Fruit fly (Drosophila melanogaster) whole organism, embryonic: ENCODE measurements around the gene Cp18.

Source experiments
- CG10979 ChIP-seq: fragments of 200-800 bp; sonication (Bioruptor generic); optimal IDR thresholded peaks from 2 replicates; lab custom pipeline; 2018; ENCODE audit warnings: missing biosample characterization, mild to moderate bottlenecking, missing genetic modification characterization, moderate library complexity
- CG11456 ChIP-seq: fragments of 200-800 bp; sonication (Bioruptor generic); IDR thresholded peaks from 3 replicates; pipeline ENCODE4 v1.3.6; 2022; ENCODE audit warnings: missing biosample characterization, missing genetic modification characterization
- CG11696 ChIP-seq: fragments of 200-800 bp; sonication (Bioruptor generic); IDR thresholded peaks from 2 replicates; pipeline ENCODE4 v1.3.6; 2022; ENCODE audit warnings: missing biosample characterization, missing genetic modification characterization
- CG12104 ChIP-seq: fragments of 200-800 bp; sonication (Bioruptor generic); optimal IDR thresholded peaks from 3 replicates; lab custom pipeline; 2016; ENCODE audit warnings: missing biosample characterization, missing genetic modification characterization
- CG12942 ChIP-seq: fragments of 200-800 bp; sonication (Bioruptor generic); optimal IDR thresholded peaks from 3 replicates; lab custom pipeline; 2016; ENCODE audit warnings: missing biosample characterization, missing genetic modification characterization
- CG13624 ChIP-seq: fragments of 200-800 bp; sonication (Bioruptor generic); optimal IDR thresholded peaks from 2 replicates; lab custom pipeline; 2016; ENCODE audit warnings: missing biosample characterization, missing genetic modification characterization
- CG1529 ChIP-seq: fragments of 200-800 bp; sonication (Bioruptor generic); optimal IDR thresholded peaks from 3 replicates; lab custom pipeline; 2018; ENCODE audit warnings: missing biosample characterization, missing genetic modification characterization
- CG16813 ChIP-seq: fragments of 200-800 bp; sonication (Bioruptor generic); IDR thresholded peaks from 3 replicates; pipeline ENCODE4 v1.3.6; 2022; ENCODE audit warnings: missing biosample characterization, missing genetic modification characterization; ENCODE audit not compliant: partially characterized antibody
- CG2875 ChIP-seq: fragments of 200-800 bp; sonication (Bioruptor generic); optimal IDR thresholded peaks from 2 replicates; lab custom pipeline; 2017; ENCODE audit warnings: missing biosample characterization, mild to moderate bottlenecking, missing genetic modification characterization, missing genetic modification reagents
- CG3163 ChIP-seq: fragments of 200-800 bp; sonication (Bioruptor generic); optimal IDR thresholded peaks from 3 replicates; lab custom pipeline; 2016; ENCODE audit warnings: missing biosample characterization, missing genetic modification characterization
- CG32532 ChIP-seq: fragments of 200-800 bp; sonication (Bioruptor generic); IDR thresholded peaks from 2 replicates; pipeline ENCODE4 v1.3.6; 2022; ENCODE audit warnings: missing biosample characterization, missing genetic modification characterization
- CG3995 ChIP-seq: fragments of 200-800 bp; sonication (Bioruptor generic); optimal IDR thresholded peaks from 3 replicates; lab custom pipeline; 2016; ENCODE audit warnings: missing biosample characterization, missing genetic modification characterization
- CG42726 ChIP-seq: fragments of 200-800 bp; sonication (Bioruptor generic); IDR thresholded peaks from 2 replicates; pipeline ENCODE4 v1.3.6; 2022; ENCODE audit warnings: missing biosample characterization, missing genetic modification characterization; ENCODE audit not compliant: partially characterized antibody
- CG4820 ChIP-seq: fragments of 200-800 bp; sonication (Bioruptor generic); optimal IDR thresholded peaks from 3 replicates; lab custom pipeline; 2016; ENCODE audit warnings: missing biosample characterization, missing genetic modification characterization
- CG6654 ChIP-seq: fragments of 200-800 bp; sonication (Bioruptor generic); optimal IDR thresholded peaks from 2 replicates; lab custom pipeline; 2017; ENCODE audit warnings: missing biosample characterization, mild to moderate bottlenecking, missing genetic modification characterization
- CG7556 ChIP-seq: fragments of 200-800 bp; sonication (Bioruptor generic); optimal IDR thresholded peaks from 2 replicates; lab custom pipeline; 2017; ENCODE audit warnings: missing biosample characterization, mild to moderate bottlenecking, missing genetic modification characterization
- CG8281 ChIP-seq: fragments of 200-800 bp; sonication (Bioruptor generic); optimal IDR thresholded peaks from 2 replicates; lab custom pipeline; 2018; ENCODE audit warnings: missing biosample characterization, mild to moderate bottlenecking, missing genetic modification characterization, moderate library complexity
- CG8388 ChIP-seq: fragments of 200-800 bp; sonication (Bioruptor generic); optimal IDR thresholded peaks from 2 replicates; lab custom pipeline; 2019; ENCODE audit warnings: missing biosample characterization, mild to moderate bottlenecking, missing genetic modification characterization, moderate library complexity
- Camta ChIP-seq: fragments of 200-800 bp; sonication (Bioruptor generic); optimal IDR thresholded peaks from 2 replicates; lab custom pipeline; 2016; ENCODE audit warnings: missing biosample characterization, missing genetic modification characterization
- Dad ChIP-seq: fragments of 200-800 bp; sonication (Bioruptor generic); optimal IDR thresholded peaks from 3 replicates; lab custom pipeline; 2016; ENCODE audit warnings: missing biosample characterization, missing genetic modification characterization
- Dbx ChIP-seq: fragments of 200-800 bp; sonication (Bioruptor generic); IDR thresholded peaks from 3 replicates; pipeline ENCODE4 v1.3.6; 2022; ENCODE audit warnings: missing biosample characterization, missing genetic modification characterization
- ERR ChIP-seq: fragments of 200-800 bp; sonication (Bioruptor generic); optimal IDR thresholded peaks from 2 replicates; lab custom pipeline; 2016; ENCODE audit warnings: missing biosample characterization, missing genetic modification characterization
- HLH4C ChIP-seq: fragments of 200-800 bp; sonication (Bioruptor generic); IDR thresholded peaks from 3 replicates; pipeline ENCODE4 v1.3.6; 2022; ENCODE audit warnings: missing biosample characterization, missing genetic modification characterization; ENCODE audit not compliant: partially characterized antibody
- Ptx1 ChIP-seq: fragments of 200-800 bp; sonication (Bioruptor generic); IDR thresholded peaks from 2 replicates; pipeline ENCODE4 v1.3.6; 2022; ENCODE audit warnings: missing biosample characterization, missing genetic modification characterization
- Trl ChIP-seq, 3 experiments: fragments of >200 bp in 2 of 3; fragments of 200-800 bp in 1 of 3; sonication (Bioruptor generic) in 1 of 3; optimal IDR thresholded peaks; 2 replicates in 1 of 3; 3 replicates in 2 of 3; lab custom pipeline; 2016 to 2017; ENCODE audit warnings: missing biosample characterization in 1 of 3, missing genetic modification characterization in 1 of 3
- ab ChIP-seq: fragments of 200-800 bp; sonication (Bioruptor generic); optimal IDR thresholded peaks from 2 replicates; lab custom pipeline; 2016; ENCODE audit warnings: missing biosample characterization, missing genetic modification characterization
- amos ChIP-seq: fragments of 200-800 bp; sonication (Bioruptor generic); IDR thresholded peaks from 2 replicates; pipeline ENCODE4 v1.3.6; 2022; ENCODE audit warnings: missing biosample characterization, missing genetic modification characterization; ENCODE audit not compliant: partially characterized antibody
- corto ChIP-seq: fragments of 200-800 bp; sonication (Bioruptor generic); optimal IDR thresholded peaks from 2 replicates; lab custom pipeline; 2016; ENCODE audit warnings: missing biosample characterization, mild to moderate bottlenecking, missing genetic modification characterization, moderate library complexity
- dan ChIP-seq: fragments of 200-800 bp; sonication (Bioruptor generic); IDR thresholded peaks from 2 replicates; pipeline ENCODE4 v1.3.6; 2022; ENCODE audit warnings: missing biosample characterization, missing genetic modification characterization
- dati ChIP-seq: fragments of 200-800 bp; sonication (Bioruptor generic); IDR thresholded peaks from 2 replicates; pipeline ENCODE4 v1.3.6; 2022; ENCODE audit warnings: missing biosample characterization, missing genetic modification characterization
- dm ChIP-seq: fragments of 200-800 bp; sonication (Bioruptor generic); optimal IDR thresholded peaks from 3 replicates; lab custom pipeline; 2016; ENCODE audit warnings: missing biosample characterization, missing genetic modification characterization
- gcm2 ChIP-seq: fragments of 200-800 bp; sonication (Bioruptor generic); optimal IDR thresholded peaks from 2 replicates; lab custom pipeline; 2016; ENCODE audit warnings: missing biosample characterization, missing genetic modification characterization
- gfzf ChIP-seq: fragments of 200-800 bp; sonication (Bioruptor generic); optimal IDR thresholded peaks from 2 replicates; lab custom pipeline; 2016; ENCODE audit warnings: missing biosample characterization, mild to moderate bottlenecking, missing genetic modification characterization, moderate library complexity
- gro ChIP-seq: fragments of 200-800 bp; sonication (Bioruptor generic); optimal IDR thresholded peaks from 2 replicates; lab custom pipeline; 2016; ENCODE audit warnings: missing biosample characterization, missing genetic modification characterization
- hkb ChIP-seq, 2 experiments: fragments of 200-800 bp in 1 of 2; fragments of >200 bp in 1 of 2; sonication (Bioruptor generic) in 1 of 2; IDR thresholded peaks in 1 of 2; optimal IDR thresholded peaks in 1 of 2; 2 replicates each; pipeline versions ENCODE4 v1.3.6 to Lab custom; 2017 to 2022; ENCODE audit warnings: missing biosample characterization in 1 of 2, missing genetic modification characterization in 1 of 2
- ind ChIP-seq: fragments of 200-800 bp; sonication (Bioruptor generic); optimal IDR thresholded peaks from 3 replicates; lab custom pipeline; 2016; ENCODE audit warnings: missing biosample characterization, missing genetic modification characterization
- ken ChIP-seq: fragments of 200-800 bp; sonication (Bioruptor generic); IDR thresholded peaks from 3 replicates; pipeline ENCODE4 v1.3.6; 2022; ENCODE audit warnings: missing biosample characterization, missing genetic modification characterization
- kni ChIP-seq: fragments of 200-800 bp; sonication (Bioruptor generic); optimal IDR thresholded peaks from 3 replicates; lab custom pipeline; 2017; ENCODE audit warnings: mild to moderate bottlenecking, missing biosample characterization, missing genetic modification reagents, missing genetic modification characterization
- lilli ChIP-seq: fragments of 200-800 bp; sonication (Bioruptor generic); optimal IDR thresholded peaks from 3 replicates; lab custom pipeline; 2016; ENCODE audit warnings: missing biosample characterization, missing genetic modification characterization
- mirr ChIP-seq: fragments of 200-800 bp; sonication (Bioruptor generic); optimal IDR thresholded peaks from 3 replicates; lab custom pipeline; 2018; ENCODE audit warnings: missing biosample characterization, mild to moderate bottlenecking, missing genetic modification characterization
- odd ChIP-seq: fragments of 200-800 bp; sonication (Bioruptor generic); optimal IDR thresholded peaks from 2 replicates; lab custom pipeline; 2017; ENCODE audit warnings: missing biosample characterization, mild to moderate bottlenecking, missing genetic modification characterization
- sens-2 ChIP-seq: fragments of 200-800 bp; sonication (Bioruptor generic); IDR thresholded peaks from 2 replicates; pipeline ENCODE4 v1.3.6; 2022; ENCODE audit warnings: missing biosample characterization, missing genetic modification characterization
- sima ChIP-seq: fragments of 200-800 bp; sonication (Bioruptor generic); optimal IDR thresholded peaks from 2 replicates; lab custom pipeline; 2016; ENCODE audit warnings: missing biosample characterization, missing genetic modification characterization
- so ChIP-seq: fragments of 200-800 bp; sonication (Bioruptor generic); IDR thresholded peaks from 3 replicates; pipeline ENCODE4 v1.3.6; 2022; ENCODE audit warnings: missing biosample characterization, missing genetic modification characterization
- tll ChIP-seq, 2 experiments: fragments of 200-800 bp in 1 of 2; fragments of >200 bp in 1 of 2; sonication (Bioruptor generic) in 1 of 2; optimal IDR thresholded peaks; 2 replicates each; lab custom pipeline; 2017 to 2019; ENCODE audit warnings: missing biosample characterization in 2 of 2, missing genetic modification characterization in 2 of 2, mild to moderate bottlenecking in 1 of 2, moderate library complexity in 1 of 2
- tx ChIP-seq: fragments of 200-800 bp; sonication (Bioruptor generic); optimal IDR thresholded peaks from 2 replicates; lab custom pipeline; 2016; ENCODE audit warnings: missing biosample characterization, missing genetic modification characterization
- unc-4 ChIP-seq: fragments of 200-800 bp; sonication (Bioruptor generic); IDR thresholded peaks from 2 replicates; pipeline ENCODE4 v1.3.6; 2022; ENCODE audit warnings: missing biosample characterization, missing genetic modification characterization; ENCODE audit not compliant: partially characterized antibody
- zen ChIP-seq: fragments of 200-800 bp; sonication (Bioruptor generic); optimal IDR thresholded peaks from 3 replicates; lab custom pipeline; 2018; ENCODE audit warnings: missing biosample characterization, mild to moderate bottlenecking, missing genetic modification characterization, moderate library complexity

Cp18 gene

DNA sequence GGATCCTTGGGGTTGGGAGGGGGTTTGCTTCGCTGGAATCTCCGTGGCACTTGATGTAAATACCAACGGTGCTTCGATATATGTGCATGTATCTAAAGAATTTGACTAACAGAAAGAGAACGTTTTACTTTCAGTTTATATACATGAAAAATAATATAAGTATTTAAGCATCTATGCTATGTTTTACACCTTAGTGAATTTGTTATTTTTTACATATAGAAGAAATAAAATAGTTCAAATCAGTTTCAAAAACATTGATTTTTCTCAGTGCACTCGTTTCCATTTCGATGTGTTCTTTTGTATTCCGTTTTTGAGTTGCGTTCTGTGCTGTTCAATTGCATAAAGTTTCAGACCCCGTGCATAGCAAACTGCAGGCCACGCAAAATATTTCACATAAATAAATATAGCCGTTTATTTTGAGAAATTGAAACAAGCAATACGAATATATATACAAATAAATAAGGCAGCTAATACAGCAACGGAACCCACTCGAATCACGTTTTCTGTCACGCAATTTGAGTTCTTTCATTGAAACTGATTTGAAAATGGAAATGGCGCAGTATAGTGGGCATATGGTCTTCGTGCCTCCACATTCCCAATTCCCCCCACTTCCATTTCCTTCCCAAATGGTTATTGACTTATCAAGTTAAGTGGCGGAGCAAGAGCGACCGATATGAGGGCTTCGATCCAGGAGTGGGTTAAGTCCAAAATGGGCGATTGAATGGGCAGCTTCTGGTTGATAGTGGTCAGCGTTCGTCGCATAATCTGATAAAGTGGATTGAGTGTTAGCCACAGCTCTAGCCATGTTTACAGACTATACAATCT lies 43.8 kb upstream of the Cp18 start (continued):
- TF ChIP-seq Dbx (no peak), dm (GFP tag; lab: Kevin White, UChicago) (no peak), odd (GFP tag; lab: Kevin White, UChicago) (no peak), ab (no peak), CG12104 (GFP tag; lab: Kevin White, UChicago) (no peak), ken (GFP tag; lab: Robert Waterston, UW) (no peak), kni (GFP tag; lab: Kevin White, UChicago) (no peak), Trl (optimal IDR thresholded peaks at IDR 0.05; lab: Kevin White, UChicago) (no peak), Trl (GFP tag; optimal IDR thresholded peaks at IDR 0.05; lab: Kevin White, UChicago) (no peak), CG2875 (GFP tag; lab: Kevin White, UChicago) (no peak), CG1529 (no peak), hkb (optimal IDR thresholded peaks at IDR 0.05; lab: Kevin White, UChicago) (no peak), hkb (GFP tag; IDR thresholded peaks at IDR 0.05; lab: Robert Waterston, UW) (no peak), gcm2 (GFP tag; lab: Kevin White, UChicago) (no peak), gfzf (GFP tag; lab: Kevin White, UChicago) (no peak), CG8388 (no peak), CG32532 (GFP tag; lab: Robert Waterston, UW) (peak; percentile 18; the same call in 1 of the 2 replicates), CG11696 (GFP tag; lab: Robert Waterston, UW) (peak; percentile 42; the same call in 1 of the 2 replicates), CG7556 (GFP tag; lab: Kevin White, UChicago) (no peak), CG11456 (GFP tag; lab: Robert Waterston, UW) (no peak), Dad (no peak), tx (GFP tag; lab: Kevin White, UChicago) (no peak), amos (GFP tag; lab: Robert Waterston, UW) (no peak), sima (GFP tag; lab: Kevin White, UChicago) (no peak), ind (no peak), CG3995 (GFP tag; lab: Kevin White, UChicago) (peak; percentile 40), mirr (GFP tag; lab: Kevin White, UChicago) (peak; percentile 17), gro (GFP tag; lab: Kevin White, UChicago) (peak; percentile 39), HLH4C (GFP tag; lab: Robert Waterston, UW) (no peak), CG4820 (GFP tag; lab: Kevin White, UChicago) (no peak), dan (GFP tag; lab: Robert Waterston, UW) (no peak), lilli (no peak), unc-4 (GFP tag; lab: Robert Waterston, UW) (no peak), Camta (GFP tag; lab: Kevin White, UChicago) (no peak), CG3163 (GFP tag; lab: Kevin White, UChicago) (no peak), CG6654 (GFP tag; lab: Kevin White, UChicago) (no peak), dati (GFP tag; lab: Robert Waterston, UW) (no peak), ERR (GFP tag; lab: Kevin White, UChicago) (no peak), so (no peak), CG10979 (tag; lab: Kevin White, UChicago) (peak; percentile 22), zen (tag; lab: Kevin White, UChicago) (no peak), CG12942 (GFP tag; lab: Kevin White, UChicago) (no peak), CG42726 (GFP tag; lab: Robert Waterston, UW) (no peak), Ptx1 (no peak), sens-2 (GFP tag; lab: Robert Waterston, UW) (0 out of 2 replicates have a peak, but pooled peaks have one; percentile 42), CG13624 (GFP tag; lab: Kevin White, UChicago) (peak; percentile 29), CG16813 (GFP tag; lab: Robert Waterston, UW) (no peak), corto (no peak), CG8281 (tag; lab: Kevin White, UChicago) (peak; percentile 12), tll (GFP tag; optimal IDR thresholded peaks at IDR 0.05; lab: Kevin White, UChicago) (no peak)
